Worm (Caenorhabditis elegans) whole organism, mixed stage, embryonic: ENCODE data around the gene F53A2.1.

Experiments
- M03D4.4 ChIP-seq: sonication (generic microtip); optimal IDR thresholded peaks from 2 replicates; lab custom pipeline; 2017; ENCODE audit warnings: mild to moderate bottlenecking, missing genetic modification characterization, missing compliant biosample characterization
- bed-3 ChIP-seq: fragments of 200-800 bp; sonication (Bioruptor generic); optimal IDR thresholded peaks from 3 replicates; lab custom pipeline; 2018; ENCODE audit warnings: mild to moderate bottlenecking, missing genetic modification characterization, moderate library complexity, missing compliant biosample characterization
- blmp-1 ChIP-seq: fragments of 150-350 bp; optimal IDR thresholded peaks from 2 replicates; lab custom pipeline; 2014; ENCODE audit warnings: missing biosample characterization, missing genetic modification characterization
- ceh-39 ChIP-seq: fragments of 150-350 bp; optimal IDR thresholded peaks from 2 replicates; lab custom pipeline; 2014; ENCODE audit warnings: missing biosample characterization, missing genetic modification characterization
- ceh-43 ChIP-seq: fragments of 200-800 bp; sonication (Bioruptor generic); optimal IDR thresholded peaks from 2 replicates; lab custom pipeline; 2018; ENCODE audit warnings: mild to moderate bottlenecking, missing genetic modification characterization, moderate library complexity, missing compliant biosample characterization
- ceh-83 ChIP-seq: fragments of 200-800 bp; sonication (Bioruptor generic); optimal IDR thresholded peaks from 2 replicates; lab custom pipeline; 2018; ENCODE audit warnings: mild to moderate bottlenecking, missing genetic modification characterization, missing compliant biosample characterization
- ces-1 ChIP-seq: fragments of 150-350 bp; optimal IDR thresholded peaks from 2 replicates; lab custom pipeline; 2014; ENCODE audit warnings: missing biosample characterization, missing genetic modification reagents, missing genetic modification characterization
- cnd-1 ChIP-seq: fragments of 200-800 bp; sonication (Bioruptor generic); optimal IDR thresholded peaks from 2 replicates; lab custom pipeline; 2018; ENCODE audit warnings: mild to moderate bottlenecking, missing genetic modification characterization, missing compliant biosample characterization
- drap-1 ChIP-seq: fragments of 200-800 bp; sonication (Bioruptor generic); optimal IDR thresholded peaks from 3 replicates; lab custom pipeline; 2018; ENCODE audit warnings: mild to moderate bottlenecking, missing genetic modification characterization, missing compliant biosample characterization
- elt-1 ChIP-seq: sonication (generic microtip); optimal IDR thresholded peaks from 2 replicates; lab custom pipeline; 2017; ENCODE audit warnings: missing genetic modification characterization, mild to moderate bottlenecking, missing compliant biosample characterization, antibody characterized with exemption, moderate library complexity, borderline replicate concordance; ENCODE audit not compliant: insufficient read depth
- elt-3 ChIP-seq: fragments of 150-350 bp; optimal IDR thresholded peaks from 2 replicates; lab custom pipeline; 2014; ENCODE audit warnings: missing biosample characterization, missing genetic modification characterization
- flh-1 ChIP-seq: fragments of 200-800 bp; sonication (Bioruptor generic); optimal IDR thresholded peaks from 2 replicates; lab custom pipeline; 2018; ENCODE audit warnings: mild to moderate bottlenecking, missing genetic modification characterization, moderate library complexity, missing compliant biosample characterization
- hlh-1 ChIP-seq: fragments of 150-350 bp; optimal IDR thresholded peaks from 2 replicates; lab custom pipeline; 2014; ENCODE audit warnings: missing biosample characterization, missing genetic modification reagents, missing genetic modification characterization
- lin-32 ChIP-seq: fragments of 200-800 bp; sonication (Bioruptor generic); optimal IDR thresholded peaks from 2 replicates; lab custom pipeline; 2018; ENCODE audit warnings: mild to moderate bottlenecking, missing genetic modification characterization, missing compliant biosample characterization
- lsy-2 ChIP-seq: fragments of 150-350 bp; optimal IDR thresholded peaks from 2 replicates; lab custom pipeline; 2014; ENCODE audit warnings: missing biosample characterization, missing genetic modification characterization
- mab-5 ChIP-seq: fragments of 150-350 bp; optimal IDR thresholded peaks from 2 replicates; lab custom pipeline; 2014; ENCODE audit warnings: missing biosample characterization, missing genetic modification characterization
- mep-1 ChIP-seq: fragments of 150-350 bp; optimal IDR thresholded peaks from 2 replicates; lab custom pipeline; 2017; ENCODE audit warnings: missing biosample characterization, missing genetic modification reagents, missing genetic modification characterization, inconsistent platforms
- mls-2 ChIP-seq: sonication (generic microtip); optimal IDR thresholded peaks from 2 replicates; lab custom pipeline; 2016; ENCODE audit warnings: mild to moderate bottlenecking, missing genetic modification characterization, moderate library complexity, missing compliant biosample characterization
- nhr-2 ChIP-seq: fragments of 150-350 bp; optimal IDR thresholded peaks from 2 replicates; lab custom pipeline; 2014; ENCODE audit warnings: missing biosample characterization, missing genetic modification characterization
- nhr-28 ChIP-seq: fragments of 150-350 bp; optimal IDR thresholded peaks from 2 replicates; lab custom pipeline; 2014; ENCODE audit warnings: missing biosample characterization, missing genetic modification characterization
- nhr-76 ChIP-seq: sonication (generic microtip); optimal IDR thresholded peaks from 2 replicates; lab custom pipeline; 2017; ENCODE audit warnings: missing biosample characterization, missing genetic modification characterization
- pha-4 ChIP-seq: fragments of 150-350 bp; optimal IDR thresholded peaks from 2 replicates; lab custom pipeline; 2018; ENCODE audit warnings: missing biosample characterization, missing genetic modification reagents, missing genetic modification characterization
- snpc-4 ChIP-seq: fragments of 150-350 bp; optimal IDR thresholded peaks from 2 replicates; lab custom pipeline; 2014; ENCODE audit warnings: missing biosample characterization, missing genetic modification characterization
- sptf-1 ChIP-seq: sonication (generic microtip); optimal IDR thresholded peaks from 2 replicates; lab custom pipeline; 2017; ENCODE audit warnings: mild to moderate bottlenecking, missing genetic modification characterization, moderate library complexity, missing compliant biosample characterization
- tbx-8 ChIP-seq: fragments of 200-800 bp; sonication (Bioruptor generic); optimal IDR thresholded peaks from 2 replicates; lab custom pipeline; 2018; ENCODE audit warnings: mild to moderate bottlenecking, missing genetic modification characterization, moderate library complexity, missing compliant biosample characterization
- unc-120 ChIP-seq: sonication (generic microtip); optimal IDR thresholded peaks from 2 replicates; lab custom pipeline; 2017; ENCODE audit warnings: missing genetic modification characterization, missing compliant biosample characterization; ENCODE audit not compliant: poor library complexity, severe bottlenecking
- unc-39 ChIP-seq: fragments of 150-350 bp; optimal IDR thresholded peaks from 2 replicates; lab custom pipeline; 2014; ENCODE audit warnings: missing biosample characterization, missing genetic modification characterization
- unc-62 ChIP-seq: fragments of 150-350 bp; optimal IDR thresholded peaks from 2 replicates; lab custom pipeline; 2014; ENCODE audit warnings: missing biosample characterization, missing genetic modification reagents, missing genetic modification characterization
- zip-8 ChIP-seq: fragments of 150-350 bp; optimal IDR thresholded peaks from 2 replicates; lab custom pipeline; 2014; ENCODE audit warnings: missing biosample characterization, missing genetic modification characterization

Gene F53A2.1

DNA sequence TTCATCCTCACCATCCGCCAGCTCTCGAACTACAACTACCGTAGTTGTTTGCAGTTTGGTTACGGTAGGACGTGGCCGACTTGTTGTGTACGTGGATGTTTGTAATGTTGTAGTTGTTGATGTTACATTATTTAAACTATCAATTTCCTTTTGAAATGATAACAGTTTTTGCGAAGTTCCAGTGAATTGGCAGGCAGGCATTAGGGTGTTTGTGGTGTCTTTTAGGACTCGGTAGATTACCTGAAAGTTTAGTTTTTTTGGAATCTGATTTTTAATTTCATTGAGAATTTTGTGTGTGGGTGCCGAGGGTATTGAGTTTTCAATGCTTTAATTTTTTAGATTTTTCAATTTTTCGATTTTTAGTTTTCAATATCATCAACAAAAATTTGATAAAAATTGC, 2.1 kb downstream of the F53A2.1 start, which contains the start of gene F53A2.11:
F53A2.11 (minus strand) TSS at position 101 of the 400 bp plus-strand sequence.
- TF ChIP-seq mep-1 (tag; lab: Kevin White, UChicago) (no peak), unc-62 (GFP tag; lab: Kevin White, UChicago) (no peak), M03D4.4 (tag; lab: Kevin White, UChicago) (no peak), nhr-28 (tag; lab: Kevin White, UChicago) (no peak), ceh-39 (tag; lab: Kevin White, UChicago) (no peak), flh-1 (GFP tag; lab: Kevin White, UChicago) (no peak), mab-5 (no peak), zip-8 (tag; lab: Kevin White, UChicago) (no peak), nhr-2 (tag; lab: Kevin White, UChicago) (no peak), bed-3 (GFP tag; lab: Kevin White, UChicago) (no peak), lin-32 (GFP tag; lab: Kevin White, UChicago) (no peak), tbx-8 (GFP tag; lab: Kevin White, UChicago) (no peak), ceh-83 (GFP tag; lab: Kevin White, UChicago) (no peak), hlh-1 (no peak), snpc-4 (no peak), cnd-1 (tag; lab: Kevin White, UChicago) (no peak), lsy-2 (tag; lab: Kevin White, UChicago) (no peak), drap-1 (GFP tag; lab: Kevin White, UChicago) (no peak), blmp-1 (tag; lab: Kevin White, UChicago) (no peak), sptf-1 (no peak)

DNA sequence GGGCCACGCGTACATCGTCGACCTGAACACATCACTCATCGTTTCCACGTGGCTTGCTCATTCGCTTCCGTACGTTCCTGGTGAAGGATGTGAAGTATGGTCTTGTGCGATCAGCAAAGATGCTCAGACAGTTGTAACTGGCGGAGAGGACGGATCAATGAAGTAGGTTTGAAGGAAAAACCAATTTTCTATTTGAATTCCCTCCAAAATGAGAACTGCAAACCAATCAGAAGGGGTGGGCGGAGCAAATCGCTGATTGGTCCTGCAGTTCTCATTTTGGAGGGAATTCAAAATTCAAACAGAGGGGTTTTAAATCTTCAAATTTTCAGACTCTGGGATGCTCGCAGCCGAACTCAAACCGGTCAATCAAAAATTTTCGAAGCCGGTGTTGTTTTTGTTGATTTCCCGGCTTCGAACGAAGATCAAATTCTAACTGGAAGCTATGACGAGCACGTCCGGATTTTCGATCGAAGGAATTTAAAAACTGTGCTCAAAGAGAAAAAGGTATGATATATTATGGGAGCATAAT, 7.2 kb downstream of the F53A2.1 start:
- no peak for TF ChIP-seq cnd-1 (tag; lab: Kevin White, UChicago)
- TF ChIP-seq elt-1 = no peak
- no peak for TF ChIP-seq ceh-39 (tag; lab: Kevin White, UChicago)
- TF ChIP-seq nhr-76 (tag; lab: Kevin White, UChicago) = no peak
- TF ChIP-seq zip-8 (tag; lab: Kevin White, UChicago) = no peak
- no peak for TF ChIP-seq pha-4
- TF ChIP-seq mab-5 = no peak
- no peak for TF ChIP-seq elt-3 (tag; lab: Kevin White, UChicago)
- no peak for TF ChIP-seq drap-1 (GFP tag; lab: Kevin White, UChicago)
- no peak for TF ChIP-seq unc-39 (tag; lab: Kevin White, UChicago)
- no peak for TF ChIP-seq ceh-43
- no peak for TF ChIP-seq hlh-1
- TF ChIP-seq tbx-8 (GFP tag; lab: Kevin White, UChicago) = no peak
- TF ChIP-seq ces-1 (GFP tag; lab: Kevin White, UChicago) = no peak
- TF ChIP-seq lin-32 (GFP tag; lab: Kevin White, UChicago) = no peak
- TF ChIP-seq mls-2 = no peak

DNA sequence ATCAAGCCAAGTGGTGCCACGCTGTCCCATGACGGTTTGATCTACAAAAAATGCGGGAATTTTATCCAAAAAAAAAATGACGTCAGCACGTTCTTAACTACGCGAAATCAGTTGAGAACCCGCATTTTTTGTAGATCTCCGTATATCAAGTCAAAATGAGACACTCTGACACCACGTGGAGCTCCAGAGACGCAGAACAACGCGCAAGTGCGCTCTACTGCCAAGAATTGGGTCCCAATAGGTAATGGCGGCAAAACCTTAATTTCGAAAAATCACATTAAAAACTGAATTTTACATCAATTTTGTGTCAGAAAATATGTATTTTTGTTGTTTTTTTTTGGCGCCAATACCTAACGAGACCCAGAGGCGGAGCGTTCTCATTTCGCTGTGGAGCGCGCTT, 7.7 kb downstream of the F53A2.1 start:
- TF ChIP-seq mep-1 (tag; lab: Kevin White, UChicago) (peak; percentile 9), flh-1 (GFP tag; lab: Kevin White, UChicago) (no peak), nhr-76 (tag; lab: Kevin White, UChicago) (no peak)

DNA sequence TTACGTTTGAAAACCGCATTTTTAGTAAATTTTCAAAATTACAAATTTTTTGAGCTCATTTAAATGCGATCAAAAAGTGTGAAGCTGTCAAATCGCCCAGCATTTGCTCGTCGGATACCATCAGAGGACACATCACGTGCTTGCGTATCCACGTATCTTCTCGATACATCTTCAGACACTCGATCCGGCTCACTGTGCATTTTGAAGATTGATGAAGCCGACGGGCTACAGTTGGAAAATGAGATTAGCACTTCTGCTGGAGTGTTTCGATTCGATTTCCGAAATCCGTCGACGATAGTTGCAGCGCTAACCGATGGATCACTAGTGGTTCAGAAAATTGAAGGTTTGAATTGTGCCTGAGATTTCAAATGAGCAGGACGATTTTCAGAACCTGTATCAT, 9.6 kb downstream of the F53A2.1 start, which contains the start of gene dph-7:
dph-7 (plus strand) TSS at position 53 of the 400 bp plus-strand sequence.
- TF ChIP-seq lsy-2 (tag; lab: Kevin White, UChicago) = no peak
- no peak for TF ChIP-seq ceh-83 (GFP tag; lab: Kevin White, UChicago)

DNA sequence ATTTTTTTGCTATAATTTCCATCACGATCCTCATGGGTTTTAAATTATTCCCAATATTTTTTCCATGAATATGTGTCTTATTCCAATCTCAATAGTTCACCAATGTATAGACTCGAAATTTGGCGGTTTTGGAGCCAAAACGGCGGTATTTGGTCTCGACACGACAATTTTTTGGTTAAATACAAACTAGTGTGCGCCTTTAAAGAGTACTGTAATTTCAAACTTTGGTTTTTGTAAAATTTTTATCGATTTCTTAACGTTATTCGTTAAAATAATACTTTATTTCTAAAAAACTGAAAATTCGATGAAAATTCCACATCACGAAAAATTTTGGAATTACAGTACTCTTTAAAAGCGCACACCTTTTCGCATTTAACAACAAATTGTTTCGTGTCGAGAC, 10.0 kb downstream of the F53A2.1 start:
- TF ChIP-seq snpc-4 (no peak), ces-1 (GFP tag; lab: Kevin White, UChicago) (no peak), blmp-1 (tag; lab: Kevin White, UChicago) (no peak), drap-1 (GFP tag; lab: Kevin White, UChicago) (no peak), nhr-28 (tag; lab: Kevin White, UChicago) (no peak), unc-120 (tag; lab: Kevin White, UChicago) (no peak), hlh-1 (no peak), pha-4 (no peak), ceh-39 (tag; lab: Kevin White, UChicago) (no peak)
